Worm (Caenorhabditis elegans) whole organism, L3 larva: ENCODE measurements around the gene F42A9.7.

Source experiments
- R02D3.7 ChIP-seq: fragments of 150-350 bp; optimal IDR thresholded peaks from 2 replicates; lab custom pipeline; 2014; ENCODE audit warnings: missing biosample characterization, missing genetic modification characterization
- ZK546.5 ChIP-seq: sonication (generic microtip); optimal IDR thresholded peaks from 2 replicates; lab custom pipeline; 2017; ENCODE audit warnings: missing biosample characterization, missing genetic modification characterization
- ama-1 ChIP-seq: fragments of 150-350 bp; optimal IDR thresholded peaks from 2 replicates; lab custom pipeline; 2018
- ceh-28 ChIP-seq: fragments of 150-350 bp; optimal IDR thresholded peaks from 2 replicates; lab custom pipeline; 2014; ENCODE audit warnings: missing biosample characterization, missing genetic modification reagents, missing genetic modification characterization
- ceh-82 ChIP-seq: fragments of 150-350 bp; optimal IDR thresholded peaks from 2 replicates; lab custom pipeline; 2014; ENCODE audit warnings: missing biosample characterization, missing genetic modification characterization
- egl-27 ChIP-seq: sonication (generic microtip); optimal IDR thresholded peaks from 4 replicates; lab custom pipeline; 2017; ENCODE audit warnings: missing biosample characterization, missing genetic modification reagents, missing genetic modification characterization
- egl-5 ChIP-seq: fragments of 150-350 bp; optimal IDR thresholded peaks from 2 replicates; lab custom pipeline; 2017; ENCODE audit warnings: missing biosample characterization, missing genetic modification reagents, missing genetic modification characterization, inconsistent platforms
- elt-1 ChIP-seq: fragments of 150-350 bp; optimal IDR thresholded peaks from 2 replicates; lab custom pipeline; 2014; ENCODE audit warnings: missing biosample characterization, missing genetic modification characterization
- elt-2 ChIP-seq: sonication (generic microtip); optimal IDR thresholded peaks from 2 replicates; lab custom pipeline; 2016; ENCODE audit warnings: missing genetic modification reagents, mild to moderate bottlenecking, missing genetic modification characterization, missing compliant biosample characterization
- elt-3 ChIP-seq, 3 experiments: fragments of 150-350 bp in 1 of 3; sonication (generic microtip) in 2 of 3; optimal IDR thresholded peaks; 2 replicates in 2 of 3; 4 replicates in 1 of 3; lab custom pipeline; 2014 to 2017; ENCODE audit warnings: missing biosample characterization in 3 of 3, missing genetic modification characterization in 3 of 3
- eor-1 ChIP-seq, 2 experiments: fragments of 150-350 bp; optimal IDR thresholded peaks; 2 replicates each; lab custom pipeline; 2014 to 2018; ENCODE audit warnings: missing biosample characterization in 2 of 2, missing genetic modification characterization in 2 of 2
- fkh-10 ChIP-seq: sonication (generic microtip); optimal IDR thresholded peaks from 2 replicates; lab custom pipeline; 2017; ENCODE audit warnings: missing biosample characterization, missing genetic modification reagents, missing genetic modification characterization
- fos-1 ChIP-seq: fragments of 150-350 bp; optimal IDR thresholded peaks from 2 replicates; lab custom pipeline; 2014; ENCODE audit warnings: missing biosample characterization, missing genetic modification characterization
- hmg-11 ChIP-seq: sonication (generic microtip); optimal IDR thresholded peaks from 2 replicates; lab custom pipeline; 2016; ENCODE audit warnings: missing genetic modification characterization, missing compliant biosample characterization
- jun-1 ChIP-seq: fragments of 150-350 bp; optimal IDR thresholded peaks from 2 replicates; lab custom pipeline; 2014; ENCODE audit warnings: missing biosample characterization, missing genetic modification reagents, missing genetic modification characterization
- lin-15B ChIP-seq: fragments of 150-350 bp; optimal IDR thresholded peaks from 2 replicates; lab custom pipeline; 2014; ENCODE audit warnings: missing biosample characterization, missing genetic modification characterization
- lin-39 ChIP-seq: fragments of 150-350 bp; optimal IDR thresholded peaks from 2 replicates; lab custom pipeline; 2018; ENCODE audit warnings: missing biosample characterization, missing genetic modification reagents, missing genetic modification characterization
- mdl-1 ChIP-seq: fragments of 150-350 bp; optimal IDR thresholded peaks from 2 replicates; lab custom pipeline; 2014; ENCODE audit warnings: missing biosample characterization, missing genetic modification characterization
- mml-1 ChIP-seq: fragments of 150-350 bp; sonication (generic microtip); optimal IDR thresholded peaks from 3 replicates; lab custom pipeline; 2014; ENCODE audit warnings: missing biosample characterization, missing genetic modification characterization
- nfya-1 ChIP-seq: sonication (generic microtip); optimal IDR thresholded peaks from 2 replicates; lab custom pipeline; 2017; ENCODE audit warnings: missing genetic modification characterization, mild to moderate bottlenecking, missing compliant biosample characterization, antibody characterized with exemption, moderate library complexity; ENCODE audit not compliant: insufficient read depth
- nhr-11 ChIP-seq: fragments of 150-350 bp; optimal IDR thresholded peaks from 2 replicates; lab custom pipeline; 2014; ENCODE audit warnings: missing biosample characterization, missing genetic modification characterization
- nhr-23 ChIP-seq: fragments of 150-350 bp; optimal IDR thresholded peaks from 2 replicates; lab custom pipeline; 2014; ENCODE audit warnings: missing biosample characterization, missing genetic modification reagents, missing genetic modification characterization
- nhr-237 ChIP-seq: fragments of 150-350 bp; optimal IDR thresholded peaks from 2 replicates; lab custom pipeline; 2014; ENCODE audit warnings: missing biosample characterization, missing genetic modification characterization
- nhr-25 ChIP-seq: sonication (generic microtip); optimal IDR thresholded peaks from 2 replicates; lab custom pipeline; 2017; ENCODE audit warnings: missing biosample characterization, missing genetic modification characterization
- nhr-43 ChIP-seq: sonication (generic microtip); optimal IDR thresholded peaks from 2 replicates; lab custom pipeline; 2016; ENCODE audit warnings: mild to moderate bottlenecking, missing genetic modification characterization, missing compliant biosample characterization; ENCODE audit not compliant: poor library complexity, severe bottlenecking
- nhr-67 ChIP-seq: fragments of 150-350 bp; optimal IDR thresholded peaks from 2 replicates; lab custom pipeline; 2014; ENCODE audit warnings: missing biosample characterization, missing genetic modification characterization
- nhr-76 ChIP-seq: fragments of 150-350 bp; sonication (generic microtip); optimal IDR thresholded peaks from 5 replicates; lab custom pipeline; 2014; ENCODE audit warnings: missing biosample characterization, missing genetic modification characterization
- pha-4 ChIP-seq: fragments of 150-350 bp; optimal IDR thresholded peaks from 2 replicates; lab custom pipeline; 2014; ENCODE audit warnings: missing biosample characterization, missing genetic modification reagents, missing genetic modification characterization
- sea-2 ChIP-seq: fragments of 150-350 bp; sonication (generic microtip); optimal IDR thresholded peaks from 4 replicates; lab custom pipeline; 2014; ENCODE audit warnings: missing biosample characterization, missing genetic modification reagents, missing genetic modification characterization
- snpc-4 ChIP-seq: fragments of 150-350 bp; optimal IDR thresholded peaks from 2 replicates; lab custom pipeline; 2014; ENCODE audit warnings: missing biosample characterization, missing genetic modification characterization
- unc-39 ChIP-seq: sonication (generic microtip); optimal IDR thresholded peaks from 4 replicates; lab custom pipeline; 2017; ENCODE audit warnings: missing biosample characterization, missing genetic modification characterization
- unc-62 ChIP-seq: fragments of 150-350 bp; sonication (generic microtip); optimal IDR thresholded peaks from 4 replicates; lab custom pipeline; 2014; ENCODE audit warnings: missing biosample characterization, missing genetic modification reagents, missing genetic modification characterization
- ztf-4 ChIP-seq: fragments of 150-350 bp; optimal IDR thresholded peaks from 2 replicates; lab custom pipeline; 2014; ENCODE audit warnings: missing biosample characterization, missing genetic modification characterization

F42A9.7 gene

ce11 chrIV:8629609-8630052 is 12.7 kb upstream of the F42A9.7 start:
- no peak for TF ChIP-seq pha-4 (tag; lab: Kevin White, UChicago)
- no peak for TF ChIP-seq egl-5 (tag; lab: Kevin White, UChicago)
- peak; percentile 54 for TF ChIP-seq lin-39 (tag; lab: Kevin White, UChicago)
- no peak for TF ChIP-seq elt-2 (tag; lab: Kevin White, UChicago)
- peak; percentile 86 for TF ChIP-seq hmg-11 (tag; lab: Kevin White, UChicago)
- no peak for TF ChIP-seq nhr-11 (tag; lab: Kevin White, UChicago)
- TF ChIP-seq sea-2 (GFP tag; lab: Kevin White, UChicago), result no peak
- TF ChIP-seq lin-15B (tag; lab: Kevin White, UChicago), result peak; percentile 25
- TF ChIP-seq fkh-10 (GFP tag; lab: Kevin White, UChicago), result peak; percentile 34
- peak; percentile 75 for TF ChIP-seq nfya-1 (tag; lab: Kevin White, UChicago)

ce11 chrIV:8628262-8628661 is 11.3 kb upstream of the F42A9.7 start:
- TF ChIP-seq nhr-25 (tag; lab: Kevin White, UChicago) (peak; percentile 49), fkh-10 (GFP tag; lab: Kevin White, UChicago) (peak; percentile 46), R02D3.7 (tag; lab: Kevin White, UChicago) (no peak), jun-1 (tag; lab: Kevin White, UChicago) (no peak), nhr-76 (tag; lab: Kevin White, UChicago) (no peak), ztf-4 (tag; lab: Kevin White, UChicago) (no peak), fos-1 (tag; lab: Kevin White, UChicago) (no peak), sea-2 (GFP tag; lab: Kevin White, UChicago) (no peak), eor-1 (tag; optimal IDR thresholded peaks at IDR 0.05; lab: Kevin White, UChicago) (no peak), ceh-28 (tag; lab: Kevin White, UChicago) (no peak), ZK546.5 (tag; lab: Kevin White, UChicago) (no peak), egl-5 (tag; lab: Kevin White, UChicago) (no peak), snpc-4 (no peak)

ce11 chrIV:8627328-8627727 is 10.4 kb upstream of the F42A9.7 start, which contains the start of gene F42A9.11:
Gene F42A9.11, plus strand, starts transcription at chrIV:8627637.
- TF ChIP-seq snpc-4 (peak; percentile 17), fkh-10 (GFP tag; lab: Kevin White, UChicago) (no peak), R02D3.7 (tag; lab: Kevin White, UChicago) (no peak), mml-1 (no peak), lin-39 (tag; lab: Kevin White, UChicago) (no peak), lin-15B (tag; lab: Kevin White, UChicago) (peak; percentile 7), hmg-11 (tag; lab: Kevin White, UChicago) (peak; percentile 45), ceh-82 (tag; lab: Kevin White, UChicago) (no peak), unc-39 (tag; lab: Kevin White, UChicago) (no peak), mdl-1 (tag; lab: Kevin White, UChicago) (no peak), jun-1 (tag; lab: Kevin White, UChicago) (no peak), fos-1 (tag; lab: Kevin White, UChicago) (no peak), elt-1 (tag; lab: Kevin White, UChicago) (no peak), nhr-23 (no peak), pha-4 (tag; lab: Kevin White, UChicago) (peak; percentile 77), egl-27 (tag; lab: Kevin White, UChicago) (no peak), nhr-43 (tag; lab: Kevin White, UChicago) (peak; percentile 28), nfya-1 (tag; lab: Kevin White, UChicago) (peak; percentile 61), unc-62 (GFP tag; lab: Kevin White, UChicago) (no peak), nhr-67 (tag; lab: Kevin White, UChicago) (no peak), ceh-28 (tag; lab: Kevin White, UChicago) (peak; percentile 26), egl-5 (tag; lab: Kevin White, UChicago) (peak; percentile 15), nhr-25 (tag; lab: Kevin White, UChicago) (peak; percentile 30)

- TF ChIP-seq ama-1 (lab: Kevin White, UChicago) (no peak), nhr-237 (tag; lab: Kevin White, UChicago) (no peak), elt-3 (tag; optimal IDR thresholded peaks at IDR 0.05; lab: Kevin White, UChicago) (no peak), nhr-23 (no peak), nfya-1 (tag; lab: Kevin White, UChicago) (peak; percentile 9)
Measured at ce11 chrIV:8626294-8626693, 9.3 kb upstream of the F42A9.7 start.
